Worm (Caenorhabditis elegans): ENCODE measurements around the gene nape-1.

The nape-1 gene

DNA sequence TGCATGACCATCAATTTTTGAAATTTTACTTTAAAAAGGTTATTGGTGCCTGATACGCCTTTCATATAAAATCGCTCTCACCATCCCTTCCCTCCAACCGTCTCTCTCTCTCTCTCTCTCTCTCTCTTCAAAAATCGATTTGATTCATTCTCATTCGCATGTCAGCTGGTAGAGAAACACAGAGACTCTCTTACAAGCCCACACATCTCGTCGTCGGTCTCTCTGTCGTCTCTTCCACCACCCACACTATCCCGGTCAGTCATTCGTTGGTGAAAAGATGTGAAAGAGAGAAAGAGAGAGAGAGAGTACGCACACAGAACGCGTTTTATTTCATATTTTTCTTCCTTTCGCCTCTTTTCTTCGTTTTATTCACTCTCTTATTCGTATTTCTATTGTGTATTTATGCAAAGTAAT is 1.8 kb upstream of the nape-1 start:
- TF ChIP-seq W03F9.2 (tag; optimal IDR thresholded peaks at IDR 0.05): peak; percentile 48
- TF ChIP-seq him-1 (tag; optimal IDR thresholded peaks at IDR 0.05): no peak
- TF ChIP-seq dao-5 (tag; optimal IDR thresholded peaks at IDR 0.05): no peak

DNA sequence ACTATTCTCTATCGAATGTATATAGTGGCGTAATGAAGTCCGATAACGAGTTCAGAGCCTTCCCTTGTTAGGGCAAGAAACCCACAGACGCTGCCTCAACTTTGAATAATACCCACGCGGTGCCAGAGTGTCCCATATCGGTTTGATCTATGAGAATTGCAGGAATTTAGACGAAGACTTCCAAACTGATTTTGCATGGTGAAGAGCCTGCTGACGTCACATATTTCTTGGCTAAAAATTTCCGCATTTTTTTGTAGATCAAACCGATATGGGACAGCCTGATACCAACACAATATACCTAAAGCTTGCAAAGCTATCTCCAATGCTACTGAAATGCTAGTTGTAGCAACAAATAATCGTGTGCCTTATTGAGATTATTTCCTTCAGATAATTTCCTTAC is 1.2 kb upstream of the nape-1 start:
- TF ChIP-seq him-1 (tag; optimal IDR thresholded peaks at IDR 0.05) (no peak), W03F9.2 (tag; optimal IDR thresholded peaks at IDR 0.05) (no peak), dao-5 (tag; optimal IDR thresholded peaks at IDR 0.05) (no peak)

DNA sequence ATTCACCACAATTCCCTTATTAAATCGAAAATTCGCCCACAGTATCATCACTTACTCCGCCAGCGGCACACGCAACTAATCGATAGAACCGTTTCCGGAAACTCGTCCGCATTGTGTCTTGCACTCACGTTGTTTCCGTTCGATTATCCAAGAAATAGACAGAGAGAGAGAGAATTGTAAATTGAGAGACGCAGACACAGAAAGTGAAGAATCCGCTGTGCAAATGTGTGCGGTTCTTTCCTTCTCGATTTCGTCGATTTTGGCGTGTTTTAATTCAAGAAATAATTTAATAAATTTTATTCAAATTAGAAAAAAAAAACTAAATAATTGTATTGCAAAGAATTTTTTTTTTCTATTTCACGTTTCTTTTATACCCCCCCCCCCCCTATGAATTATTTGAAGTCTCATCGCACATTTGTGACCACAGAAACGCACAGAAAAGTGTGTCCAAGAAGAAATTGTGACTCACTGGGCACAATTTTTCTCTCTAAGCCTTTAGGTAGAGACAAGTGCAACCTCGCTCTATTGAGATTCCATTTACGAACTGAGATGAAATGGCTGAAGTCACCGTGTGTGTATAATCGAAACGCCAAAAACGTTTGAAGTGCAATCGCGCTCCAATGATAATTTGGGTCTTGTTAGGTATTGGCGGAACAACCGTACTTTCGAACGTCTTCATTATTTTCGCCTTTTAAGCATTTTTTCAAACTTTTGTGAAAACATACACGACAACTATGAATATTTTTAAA is 1.9 kb downstream of the nape-1 start, which contains the start of gene nape-2:
Gene nape-2, minus strand, starts transcription at position 271 of the 749 bp plus-strand sequence.
- TF ChIP-seq W03F9.2 (tag; optimal IDR thresholded peaks at IDR 0.05): no peak
- no peak for TF ChIP-seq him-1 (tag; optimal IDR thresholded peaks at IDR 0.05)
- no peak for TF ChIP-seq dao-5 (tag; optimal IDR thresholded peaks at IDR 0.05)

DNA sequence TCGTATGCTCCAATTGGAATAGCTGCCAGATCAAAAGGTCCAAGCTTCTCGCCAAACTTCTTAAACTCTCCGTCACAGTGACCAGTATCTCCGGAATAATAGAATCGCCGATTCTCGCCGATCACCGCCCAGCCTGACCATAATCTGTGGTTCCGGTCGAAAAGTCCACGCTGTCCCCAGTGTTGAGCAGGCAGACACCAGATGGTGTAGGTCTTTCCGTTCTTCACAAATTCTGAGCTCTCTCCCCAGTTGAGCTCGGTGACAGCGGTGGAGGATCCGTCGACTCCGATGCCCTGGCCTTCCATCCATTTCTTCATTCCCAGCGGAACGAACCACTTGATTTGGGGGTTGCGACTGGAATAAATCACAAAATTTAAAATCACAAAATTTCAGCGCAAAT is 4.4 kb downstream of the nape-1 start:
- no peak for TF ChIP-seq him-1 (tag; optimal IDR thresholded peaks at IDR 0.05)
- no peak for TF ChIP-seq dao-5 (tag; optimal IDR thresholded peaks at IDR 0.05)
- TF ChIP-seq W03F9.2 (tag; optimal IDR thresholded peaks at IDR 0.05): no peak

DNA sequence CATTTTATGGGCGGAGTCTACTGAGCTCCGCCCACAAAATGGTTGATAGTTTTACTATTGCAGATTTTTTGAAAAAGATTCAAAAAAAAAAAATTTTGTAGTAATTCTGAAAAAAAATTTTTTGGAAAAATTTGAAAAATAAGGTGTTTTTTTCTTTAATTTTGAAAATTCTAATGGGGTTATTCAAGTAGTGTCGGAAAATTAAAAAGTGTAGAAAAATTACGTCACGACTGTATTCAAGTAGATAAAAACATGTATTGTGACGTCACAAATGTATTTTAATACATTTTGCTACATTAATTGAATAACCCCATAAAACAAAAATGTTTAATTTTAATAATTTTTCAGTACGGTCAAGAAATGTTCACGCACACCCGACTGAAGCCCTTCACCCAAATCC is 7.4 kb downstream of the nape-1 start:
- TF ChIP-seq him-1 (tag; optimal IDR thresholded peaks at IDR 0.05) (no peak), dao-5 (tag; optimal IDR thresholded peaks at IDR 0.05) (no peak), W03F9.2 (tag; optimal IDR thresholded peaks at IDR 0.05) (no peak)

DNA sequence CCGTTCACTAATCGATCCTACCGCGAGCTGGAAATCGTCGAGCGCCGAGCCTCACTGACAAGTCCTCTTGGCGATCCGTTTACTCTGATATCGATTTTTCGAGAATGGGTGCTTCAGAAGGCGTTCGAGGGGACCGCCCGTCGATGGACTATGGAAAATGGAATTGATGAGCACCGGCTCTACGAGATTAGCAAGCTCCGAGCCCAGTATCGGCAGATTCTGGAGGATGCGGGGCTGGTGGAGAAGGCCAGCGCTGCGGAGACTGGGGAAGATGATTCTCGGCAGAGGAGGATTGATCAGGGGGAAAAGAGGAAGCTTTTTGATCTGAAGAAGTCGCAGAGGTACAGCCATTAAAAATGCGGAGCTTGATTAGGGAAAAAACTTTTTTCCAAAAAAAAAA is 9.2 kb downstream of the nape-1 start:
- TF ChIP-seq W03F9.2 (tag; optimal IDR thresholded peaks at IDR 0.05): no peak
- TF ChIP-seq him-1 (tag; optimal IDR thresholded peaks at IDR 0.05): no peak
- no peak for TF ChIP-seq dao-5 (tag; optimal IDR thresholded peaks at IDR 0.05)

DNA sequence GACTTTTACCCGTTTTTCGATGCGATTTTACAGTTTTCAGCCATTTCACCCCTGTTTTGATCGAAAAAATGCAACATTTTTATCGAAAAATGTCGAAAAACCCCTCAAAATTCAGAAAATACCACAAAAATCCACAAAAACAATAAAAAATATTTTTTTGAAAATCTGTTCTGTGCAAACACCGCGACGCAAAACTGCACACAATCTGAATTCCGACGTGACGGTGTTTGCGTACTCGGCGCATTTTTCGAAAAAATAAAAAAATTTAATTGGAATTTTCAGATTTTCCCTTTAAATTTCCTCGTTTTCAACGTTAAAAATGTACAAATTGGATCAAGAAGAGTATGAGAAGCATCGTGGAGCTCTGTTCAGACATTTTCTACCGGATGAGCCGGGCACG is 14.8 kb downstream of the nape-1 start, which contains the start of gene smgl-2:
Gene smgl-2, plus strand, starts transcription at position 320 of the 400 bp plus-strand sequence.
- TF ChIP-seq him-1 (tag; optimal IDR thresholded peaks at IDR 0.05) (no peak), W03F9.2 (tag; optimal IDR thresholded peaks at IDR 0.05) (peak; percentile 83)

DNA sequence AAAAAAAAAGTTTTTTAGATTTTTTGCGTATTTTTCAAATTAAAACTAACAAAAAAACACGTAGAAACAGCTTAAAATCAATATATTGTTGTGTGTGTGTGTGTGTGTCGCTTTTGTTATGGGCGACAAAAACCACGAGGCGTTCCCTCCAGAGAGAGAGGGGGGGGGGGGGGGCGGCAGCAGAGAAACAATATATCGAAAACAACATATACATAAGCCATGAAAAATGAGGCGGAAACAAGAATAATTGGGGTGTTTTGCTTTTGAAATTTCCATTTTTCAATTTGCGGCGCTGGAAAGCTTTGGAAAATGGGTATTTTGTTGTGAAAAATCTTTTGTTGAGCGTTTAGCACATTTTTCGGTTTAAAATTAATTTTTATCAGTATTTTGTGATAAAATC is 15.3 kb downstream of the nape-1 start, which contains the start of gene Y37E11AM.2:
Gene Y37E11AM.2, minus strand, starts transcription at position 101 of the 400 bp plus-strand sequence.
- TF ChIP-seq dao-5 (tag; optimal IDR thresholded peaks at IDR 0.05) (no peak), him-1 (tag; optimal IDR thresholded peaks at IDR 0.05) (no peak), W03F9.2 (tag; optimal IDR thresholded peaks at IDR 0.05) (no peak)

DNA sequence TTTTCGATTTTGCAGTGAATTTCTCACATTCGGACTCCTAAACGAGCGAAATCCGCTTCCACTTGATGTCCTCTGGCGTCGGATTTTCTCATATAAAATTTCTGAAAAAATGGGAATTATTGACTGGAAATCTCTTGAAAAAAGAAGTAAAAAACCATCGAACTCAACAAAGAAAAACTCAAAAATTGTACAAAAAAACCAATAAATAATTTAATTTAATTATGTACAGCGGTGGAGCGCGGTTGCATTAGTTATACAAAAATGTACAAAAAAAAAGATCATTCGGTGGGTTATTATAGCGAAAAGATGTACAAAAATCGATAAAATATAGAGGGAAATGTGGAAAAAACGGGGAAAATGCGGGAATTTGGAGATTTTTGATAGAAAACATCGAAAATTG is 18.0 kb downstream of the nape-1 start, which contains the start of gene Y37E11AM.4:
Gene Y37E11AM.4, minus strand, starts transcription at position 101 of the 400 bp plus-strand sequence.
- TF ChIP-seq him-1 (tag; optimal IDR thresholded peaks at IDR 0.05): no peak
- no peak for TF ChIP-seq W03F9.2 (tag; optimal IDR thresholded peaks at IDR 0.05)
- TF ChIP-seq dao-5 (tag; optimal IDR thresholded peaks at IDR 0.05): no peak

DNA sequence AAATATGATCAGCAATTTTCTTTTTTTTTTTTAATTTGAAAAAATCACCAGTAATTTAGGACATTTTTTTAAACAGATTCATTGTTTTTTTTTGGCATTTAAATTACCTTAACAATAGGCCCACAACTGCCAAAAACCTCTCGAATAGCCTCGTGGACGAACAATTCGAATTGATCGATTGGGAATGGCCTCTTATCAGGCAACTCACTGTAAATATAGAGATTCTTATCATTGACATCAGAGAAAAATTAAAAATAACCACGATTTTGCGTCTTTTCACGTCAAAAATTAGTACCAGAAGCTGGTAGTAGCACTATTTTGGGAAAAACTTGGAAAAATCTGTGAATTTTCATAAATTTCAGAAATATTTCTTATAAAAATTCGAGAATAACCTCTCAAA is 18.7 kb downstream of the nape-1 start:
- TF ChIP-seq dao-5 (tag; optimal IDR thresholded peaks at IDR 0.05) (no peak), W03F9.2 (tag; optimal IDR thresholded peaks at IDR 0.05) (no peak), him-1 (tag; optimal IDR thresholded peaks at IDR 0.05) (no peak)

DNA sequence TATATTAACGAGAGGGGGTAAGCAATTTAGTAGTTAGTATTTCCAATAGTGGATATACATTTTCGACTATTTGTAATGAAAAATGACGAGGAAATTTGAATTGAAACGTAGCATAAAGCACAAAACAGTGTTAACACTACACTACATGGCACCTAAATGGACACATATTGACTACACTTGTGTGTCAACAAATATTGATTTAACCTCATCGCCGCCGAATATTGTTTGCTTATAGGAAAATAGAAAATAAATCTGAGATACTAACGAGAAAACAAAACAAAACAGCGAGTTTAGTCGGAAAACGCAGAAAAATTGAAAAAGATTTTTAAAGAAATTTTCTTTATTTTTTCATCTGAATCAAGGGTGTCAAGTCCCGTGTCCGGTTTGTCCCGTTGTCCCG is 20.0 kb downstream of the nape-1 start:
- TF ChIP-seq dao-5 (tag; optimal IDR thresholded peaks at IDR 0.05) (no peak), him-1 (tag; optimal IDR thresholded peaks at IDR 0.05) (no peak), W03F9.2 (tag; optimal IDR thresholded peaks at IDR 0.05) (no peak)

DNA sequence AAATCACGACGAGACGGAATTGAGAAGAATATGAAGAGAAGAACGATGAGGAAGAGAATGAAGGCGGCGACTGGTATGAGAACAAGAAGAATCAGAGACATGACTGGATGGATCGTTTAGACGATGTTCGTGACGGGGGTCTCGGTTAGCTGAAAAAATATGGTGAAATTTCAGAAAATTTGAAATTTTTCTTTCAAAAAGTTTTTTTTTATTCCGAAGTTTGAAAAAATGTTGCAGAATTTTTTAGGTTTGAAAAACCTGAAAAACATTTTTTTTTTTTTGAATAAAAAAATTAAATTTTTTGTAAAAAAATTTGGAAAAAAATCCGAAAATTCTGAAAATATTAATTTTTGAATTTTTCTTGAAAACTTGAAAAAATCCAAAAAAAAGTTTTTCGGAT is 21.6 kb downstream of the nape-1 start, which contains the start of gene Y37E11AM.3:
Gene Y37E11AM.3, minus strand, starts transcription at position 101 of the 400 bp plus-strand sequence.
- TF ChIP-seq W03F9.2 (tag; optimal IDR thresholded peaks at IDR 0.05) (no peak), dao-5 (tag; optimal IDR thresholded peaks at IDR 0.05) (no peak), him-1 (tag; optimal IDR thresholded peaks at IDR 0.05) (no peak)

DNA sequence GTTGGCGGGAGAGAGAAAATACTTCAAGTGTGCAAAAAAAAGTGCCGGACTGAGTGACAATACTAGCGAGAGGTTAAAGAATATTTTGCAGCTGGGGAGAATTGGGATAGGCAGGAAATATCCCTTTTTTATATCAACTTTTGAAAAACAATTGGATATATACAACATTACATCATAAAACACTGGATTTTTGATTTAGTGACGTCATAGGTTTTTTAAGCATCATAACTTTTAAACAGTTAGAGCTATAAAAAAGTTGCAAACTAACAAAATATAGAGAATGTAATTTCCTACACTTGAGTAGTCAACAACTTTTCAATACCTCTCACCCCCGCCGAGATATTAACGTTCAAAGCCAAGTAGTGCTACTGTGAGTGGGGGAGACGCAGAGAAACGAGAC is 29.9 kb downstream of the nape-1 start:
- no peak for TF ChIP-seq him-1 (tag; optimal IDR thresholded peaks at IDR 0.05)
- TF ChIP-seq dao-5 (tag; optimal IDR thresholded peaks at IDR 0.05): no peak
- no peak for TF ChIP-seq W03F9.2 (tag; optimal IDR thresholded peaks at IDR 0.05)

DNA sequence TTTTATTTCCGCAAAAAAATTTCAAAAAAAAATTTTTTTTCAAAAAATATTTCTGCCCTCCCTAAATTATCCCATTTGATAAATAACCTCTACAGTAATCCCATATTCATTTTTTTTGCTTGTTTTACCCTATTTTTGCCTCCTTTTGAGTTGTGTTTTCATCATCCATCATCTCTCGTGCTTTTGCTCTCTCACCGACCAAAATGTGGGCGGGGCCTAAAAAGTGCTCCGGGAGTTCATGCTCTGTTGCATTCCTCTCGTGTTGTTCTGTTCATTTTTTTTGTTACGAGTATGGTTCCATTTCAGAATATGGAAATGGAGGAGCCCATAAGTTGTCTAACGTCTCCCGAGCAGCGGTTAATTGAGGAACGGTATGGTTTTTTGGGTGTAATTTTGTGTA is 31.5 kb downstream of the nape-1 start, which contains the start of gene Y37E11AL.1:
Gene Y37E11AL.1, plus strand, starts transcription at position 301 of the 400 bp plus-strand sequence.
- TF ChIP-seq him-1 (tag; optimal IDR thresholded peaks at IDR 0.05) (no peak), W03F9.2 (tag; optimal IDR thresholded peaks at IDR 0.05) (no peak), dao-5 (tag; optimal IDR thresholded peaks at IDR 0.05) (no peak)

Measured in whole organism, L4/young adult.